Worm (Caenorhabditis elegans): ENCODE results near the gene R107.5.
A peak's percentile ranks its signal among the peaks of the same experiment; 100 is the strongest.

R107.5 gene

ce11 chrIII:9052371-9052978 lies 1.1 kb downstream of the R107.5 start (continued):
- TF ChIP-seq ceh-91 (GFP tag; IDR thresholded peaks at IDR 0.05) (no peak), attf-3 (GFP tag; conservative IDR thresholded peaks at IDR 0.05) (no peak), F49E8.2 (tag; optimal IDR thresholded peaks at IDR 0.05; ENCODE audit: insufficient read depth) (no peak), ceh-79 (tag; optimal IDR thresholded peaks at IDR 0.05) (peak; percentile 38), unc-130 (GFP tag; optimal IDR thresholded peaks at IDR 0.05) (no peak), K11D2.4 (GFP tag; IDR thresholded peaks at IDR 0.05) (peak; percentile 71), snpc-4 (GFP tag; optimal IDR thresholded peaks at IDR 0.05) (no peak), snpc-4 (tag; optimal IDR thresholded peaks at IDR 0.05) (peak in 1 of 4 experiments; percentile 54), mcd-1 (GFP tag; IDR thresholded peaks at IDR 0.05) (peak; percentile 68), C17E4.6 (GFP tag; IDR thresholded peaks at IDR 0.05) (no peak), nfya-2 (GFP tag; IDR thresholded peaks at IDR 0.05) (0 out of 2 replicates have a peak, but pooled peaks have one; percentile 44), hlh-26 (GFP tag; conservative IDR thresholded peaks at IDR 0.05) (no peak), rcor-1 (GFP tag; IDR thresholded peaks at IDR 0.05) (peak; percentile 53), Y79H2A.3 (GFP tag; conservative IDR thresholded peaks at IDR 0.05) (no peak), pbrm-1 (GFP tag; IDR thresholded peaks at IDR 0.05) (peak; percentile 70; the same call in 1 of the 2 replicates), K12H6.12 (tag; optimal IDR thresholded peaks at IDR 0.05) (peak; percentile 29), cebp-2 (GFP tag; IDR thresholded peaks at IDR 0.05) (peak; percentile 68; the same call in 1 of the 2 replicates), F23B12.7 (tag; optimal IDR thresholded peaks at IDR 0.05; ENCODE audit: insufficient read depth) (peak; percentile 3), dox-1 (GFP tag; IDR thresholded peaks at IDR 0.05) (peak; percentile 80), ceh-100 (GFP tag; IDR thresholded peaks at IDR 0.05) (peak; percentile 59), egrh-3 (GFP tag; IDR thresholded peaks at IDR 0.05) (0 out of 2 replicates have a peak, but pooled peaks have one; percentile 19), F57A8.1 (GFP tag; optimal IDR thresholded peaks at IDR 0.05) (no peak), attf-5 (GFP tag; optimal IDR thresholded peaks at IDR 0.05) (peak; percentile 68), die-1 (tag; optimal IDR thresholded peaks at IDR 0.05) (peak; percentile 31), Y95B8A.8 (GFP tag; IDR thresholded peaks at IDR 0.05) (peak; percentile 21; the same call in 1 of the 2 replicates), ztf-22 (GFP tag; optimal IDR thresholded peaks at IDR 0.05) (no peak), lin-40 (tag; optimal IDR thresholded peaks at IDR 0.05) (peak; percentile 17), ceh-40 (GFP tag; IDR thresholded peaks at IDR 0.05) (peak; percentile 72; the same call in 1 of the 2 replicates), Y56A3A.18 (GFP tag; IDR thresholded peaks at IDR 0.05) (peak; percentile 78; the same call in 1 of the 2 replicates), ama-1 (optimal IDR thresholded peaks at IDR 0.05) (peak; percentile 80), ama-1 (GFP tag; optimal IDR thresholded peaks at IDR 0.05) (no peak), tbx-9 (tag; optimal IDR thresholded peaks at IDR 0.05; ENCODE audit: borderline replicate concordance) (no peak), ztf-28 (GFP tag; IDR thresholded peaks at IDR 0.05) (no peak), ets-4 (GFP tag; optimal IDR thresholded peaks at IDR 0.05) (peak; percentile 71), snpc-1.1 (tag; optimal IDR thresholded peaks at IDR 0.05; ENCODE audit: insufficient read depth) (no peak), B0035.1 (tag; optimal IDR thresholded peaks at IDR 0.05) (peak; percentile 50), ztf-6 (GFP tag; IDR thresholded peaks at IDR 0.05) (no peak), let-607 (tag; optimal IDR thresholded peaks at IDR 0.05) (peak; percentile 25 to 44), fkh-3 (tag; optimal IDR thresholded peaks at IDR 0.05) (no peak), nhr-90 (tag; optimal IDR thresholded peaks at IDR 0.05) (peak; percentile 45), snpc-3.4 (tag; optimal IDR thresholded peaks at IDR 0.05) (no peak), hlh-12 (tag; optimal IDR thresholded peaks at IDR 0.05) (no peak), T26A5.8 (tag; optimal IDR thresholded peaks at IDR 0.05) (no peak), aptf-3 (GFP tag; IDR thresholded peaks at IDR 0.05) (0 out of 2 replicates have a peak, but pooled peaks have one; percentile 86), lin-26 (GFP tag; IDR thresholded peaks at IDR 0.05) (0 out of 2 replicates have a peak, but pooled peaks have one; percentile 53), unc-62 (GFP tag; optimal IDR thresholded peaks at IDR 0.05) (no peak), madf-6 (GFP tag; IDR thresholded peaks at IDR 0.05) (0 out of 2 replicates have a peak, but pooled peaks have one; percentile 11)

All from whole organism, young adult.